Worm (Caenorhabditis elegans) whole organism, L4 larva: ENCODE results near the gene sre-43.

ENCODE experiments used
- D1046.2 ChIP-seq: fragments of 200-800 bp; sonication (Bioruptor generic); IDR thresholded peaks from 2 replicates; pipeline ENCODE4 v1.3.6; 2022; ENCODE audit warnings: missing genetic modification characterization, missing compliant biosample characterization
- F49E8.2 ChIP-seq: sonication (generic microtip); optimal IDR thresholded peaks from 2 replicates; lab custom pipeline; 2016; ENCODE audit warnings: missing compliant biosample characterization, mild to moderate bottlenecking, missing genetic modification characterization, borderline replicate concordance
- T20F7.1 ChIP-seq: fragments of 200-800 bp; sonication (Bioruptor generic); optimal IDR thresholded peaks from 2 replicates; lab custom pipeline; 2018; ENCODE audit warnings: mild to moderate bottlenecking, missing genetic modification characterization, missing compliant biosample characterization
- T26A8.4 ChIP-seq: fragments of 200-800 bp; sonication (Bioruptor generic); IDR thresholded peaks from 2 replicates; pipeline ENCODE4 v1.3.6; 2022; ENCODE audit warnings: missing genetic modification characterization, missing compliant biosample characterization
- aly-2 ChIP-seq: sonication (generic microtip); optimal IDR thresholded peaks from 2 replicates; lab custom pipeline; 2018; ENCODE audit warnings: missing biosample characterization, missing genetic modification characterization
- arid-1 ChIP-seq: fragments of 200-800 bp; sonication (Bioruptor generic); conservative IDR thresholded peaks from 2 replicates; pipeline ENCODE4 v1.3.6; 2022; ENCODE audit warnings: missing genetic modification reagents, missing genetic modification characterization, missing compliant biosample characterization
- attf-4 ChIP-seq: sonication (generic microtip); optimal IDR thresholded peaks from 3 replicates; lab custom pipeline; 2017; ENCODE audit warnings: missing biosample characterization, missing genetic modification characterization
- ceh-32 ChIP-seq: sonication (generic microtip); optimal IDR thresholded peaks from 2 replicates; lab custom pipeline; 2016; ENCODE audit warnings: mild to moderate bottlenecking, missing genetic modification characterization, missing compliant biosample characterization; ENCODE audit not compliant: poor library complexity
- ceh-82 ChIP-seq: sonication (generic microtip); optimal IDR thresholded peaks from 2 replicates; lab custom pipeline; 2017; ENCODE audit warnings: missing biosample characterization, missing genetic modification characterization
- ces-1 ChIP-seq: fragments of 150-350 bp; sonication (generic microtip); optimal IDR thresholded peaks from 4 replicates; lab custom pipeline; 2014; ENCODE audit warnings: missing biosample characterization, missing genetic modification reagents, missing genetic modification characterization
- ctbp-1 ChIP-seq: fragments of 200-800 bp; sonication (Bioruptor generic); IDR thresholded peaks from 2 replicates; pipeline ENCODE4 v1.3.6; 2022; ENCODE audit warnings: missing genetic modification reagents, missing genetic modification characterization, missing compliant biosample characterization
- daf-16 ChIP-seq, 3 experiments: sonication (generic microtip); optimal IDR thresholded peaks; 2 replicates each; lab custom pipeline; 2016 to 2017; ENCODE audit warnings: missing genetic modification characterization in 3 of 3, missing genetic modification reagents in 3 of 3, mild to moderate bottlenecking in 2 of 3, missing compliant biosample characterization in 2 of 3, missing biosample characterization in 1 of 3, moderate library complexity in 1 of 3
- dmd-6 ChIP-seq: fragments of 200-800 bp; sonication (Bioruptor generic); IDR thresholded peaks from 2 replicates; pipeline ENCODE4 v1.3.6; 2022; ENCODE audit warnings: missing genetic modification reagents, missing genetic modification characterization, missing compliant biosample characterization
- dpl-1 ChIP-seq: fragments of 150-350 bp; optimal IDR thresholded peaks from 2 replicates; lab custom pipeline; 2014; ENCODE audit warnings: missing biosample characterization, missing genetic modification reagents, missing genetic modification characterization
- dve-1 ChIP-seq: sonication (generic microtip); optimal IDR thresholded peaks from 2 replicates; lab custom pipeline; 2017; ENCODE audit warnings: antibody characterized with exemption, mild to moderate bottlenecking, missing genetic modification characterization, missing compliant biosample characterization; ENCODE audit not compliant: insufficient read depth
- egl-27 ChIP-seq: sonication (generic microtip); optimal IDR thresholded peaks from 3 replicates; lab custom pipeline; 2017; ENCODE audit warnings: missing biosample characterization, missing genetic modification reagents, missing genetic modification characterization
- egl-43 ChIP-seq: fragments of 200-800 bp; sonication (Bioruptor generic); IDR thresholded peaks from 2 replicates; pipeline ENCODE4 v1.3.6; 2022; ENCODE audit warnings: missing genetic modification reagents, missing genetic modification characterization, missing compliant biosample characterization
- fkh-10 ChIP-seq: fragments of 150-350 bp; optimal IDR thresholded peaks from 2 replicates; lab custom pipeline; 2014; ENCODE audit warnings: missing biosample characterization, missing genetic modification reagents, missing genetic modification characterization
- hlh-30 ChIP-seq: sonication (generic microtip); optimal IDR thresholded peaks from 2 replicates; lab custom pipeline; 2017; ENCODE audit warnings: antibody characterized with exemption, mild to moderate bottlenecking, missing genetic modification characterization, missing compliant biosample characterization; ENCODE audit not compliant: insufficient read depth
- lin-1 ChIP-seq: fragments of 200-800 bp; sonication (Bioruptor generic); IDR thresholded peaks from 2 replicates; pipeline ENCODE4 v1.3.6; 2022; ENCODE audit warnings: missing genetic modification reagents, missing genetic modification characterization, missing compliant biosample characterization
- lin-29 ChIP-seq: fragments of 200-800 bp; sonication (Bioruptor generic); IDR thresholded peaks from 2 replicates; pipeline ENCODE4 v1.3.6; 2022; ENCODE audit warnings: missing genetic modification reagents, missing genetic modification characterization, missing compliant biosample characterization
- lin-39 ChIP-seq: fragments of 150-350 bp; optimal IDR thresholded peaks from 2 replicates; lab custom pipeline; 2014; ENCODE audit warnings: missing biosample characterization, missing genetic modification reagents, missing genetic modification characterization
- lir-3 ChIP-seq: sonication (generic microtip); optimal IDR thresholded peaks from 2 replicates; lab custom pipeline; 2016; ENCODE audit warnings: mild to moderate bottlenecking, missing genetic modification characterization, missing compliant biosample characterization
- madf-5 ChIP-seq, 2 experiments: fragments of 200-800 bp; sonication (Bioruptor generic); IDR thresholded peaks; 2 replicates each; pipeline ENCODE4 v1.3.6; 2022; ENCODE audit warnings: missing compliant biosample characterization in 2 of 2, missing genetic modification characterization in 2 of 2
- madf-9 ChIP-seq: fragments of 200-800 bp; sonication (Bioruptor generic); conservative IDR thresholded peaks from 2 replicates; pipeline ENCODE4 v1.3.6; 2022; ENCODE audit warnings: missing genetic modification reagents, missing genetic modification characterization, missing compliant biosample characterization
- nhr-10 ChIP-seq: fragments of 150-350 bp; optimal IDR thresholded peaks from 2 replicates; lab custom pipeline; 2014; ENCODE audit warnings: missing biosample characterization, missing genetic modification characterization
- nhr-102 ChIP-seq: sonication (generic microtip); optimal IDR thresholded peaks from 2 replicates; lab custom pipeline; 2016; ENCODE audit warnings: mild to moderate bottlenecking, missing genetic modification characterization, moderate library complexity, missing compliant biosample characterization
- nhr-28 ChIP-seq: fragments of 150-350 bp; optimal IDR thresholded peaks from 2 replicates; lab custom pipeline; 2014; ENCODE audit warnings: missing biosample characterization, missing genetic modification characterization
- nhr-48 ChIP-seq: sonication (generic microtip); optimal IDR thresholded peaks from 2 replicates; lab custom pipeline; 2016; ENCODE audit warnings: mild to moderate bottlenecking, missing genetic modification characterization, missing compliant biosample characterization
- pha-4 ChIP-seq, 2 experiments: fragments of 150-350 bp in 1 of 2; fragments of 200-800 bp in 1 of 2; sonication (Bioruptor generic) in 1 of 2; IDR thresholded peaks in 1 of 2; optimal IDR thresholded peaks in 1 of 2; 2 replicates each; pipeline versions ENCODE4 v1.3.6 to Lab custom; 2014 to 2022; ENCODE audit warnings: missing genetic modification characterization in 2 of 2, missing genetic modification reagents in 2 of 2, missing biosample characterization in 1 of 2, missing compliant biosample characterization in 1 of 2
- pqm-1 ChIP-seq: sonication (generic microtip); optimal IDR thresholded peaks from 2 replicates; lab custom pipeline; 2017; ENCODE audit warnings: missing biosample characterization, missing genetic modification characterization
- skn-1 ChIP-seq: fragments of 150-350 bp; optimal IDR thresholded peaks from 2 replicates; lab custom pipeline; 2014; ENCODE audit warnings: missing biosample characterization, missing genetic modification characterization
- spr-1 ChIP-seq: sonication (generic microtip); optimal IDR thresholded peaks from 2 replicates; lab custom pipeline; 2016; ENCODE audit warnings: mild to moderate bottlenecking, missing genetic modification characterization, missing compliant biosample characterization
- tra-1 ChIP-seq: fragments of 200-800 bp; sonication (Bioruptor generic); IDR thresholded peaks from 2 replicates; pipeline ENCODE4 v1.3.6; 2022; ENCODE audit warnings: missing genetic modification reagents, missing genetic modification characterization, missing compliant biosample characterization
- unc-62 ChIP-seq, 3 experiments: fragments of 150-350 bp in 1 of 3; sonication (generic microtip); optimal IDR thresholded peaks in 2 of 3; peaks in 1 of 3; 1 replicate in 1 of 3; 2 replicates in 2 of 3; lab custom pipeline; 2014 to 2017; ENCODE audit warnings: missing biosample characterization in 3 of 3, missing genetic modification characterization in 3 of 3, missing genetic modification reagents in 3 of 3, missing genotype in 1 of 3
- vab-7 ChIP-seq: fragments of 200-800 bp; sonication (Bioruptor generic); IDR thresholded peaks from 2 replicates; pipeline ENCODE4 v1.3.6; 2022; ENCODE audit warnings: missing genetic modification reagents, missing genetic modification characterization, missing compliant biosample characterization

The sre-43 gene

DNA sequence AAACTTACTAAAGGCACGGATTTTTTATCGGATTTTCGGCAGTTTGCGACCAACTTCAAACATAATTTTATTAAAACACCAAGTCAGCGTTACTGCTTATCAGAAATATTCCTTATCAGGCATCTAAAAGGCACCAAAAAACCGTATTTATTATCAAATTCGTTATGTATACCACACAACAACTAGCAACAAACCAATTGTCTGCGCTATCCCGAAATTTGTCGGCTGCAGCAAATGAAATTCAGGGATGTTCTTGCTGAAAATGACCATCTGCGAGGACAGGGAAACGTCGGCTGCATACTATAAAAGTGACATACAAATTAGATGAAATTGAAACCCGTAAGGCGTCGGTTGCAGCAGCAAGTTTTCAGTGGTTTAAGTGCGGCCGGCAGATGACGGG, 29.1 kb upstream of the sre-43 start:
- TF ChIP-seq F49E8.2 (tag; lab: Kevin White, UChicago) (no peak), pqm-1 (peak; percentile 52), dpl-1 (GFP tag; lab: Kevin White, UChicago) (no peak), madf-5 (GFP tag; IDR thresholded peaks at IDR 0.05; lab: Robert Waterston, UW) (no peak), dve-1 (peak; percentile 16), unc-62 (GFP tag; optimal IDR thresholded peaks at IDR 0.05 in 1 of 2; lab: Kevin White, UChicago) (peak in 1 of 2 experiments; percentile 48), unc-62 (tag; optimal IDR thresholded peaks at IDR 0.05; lab: Kevin White, UChicago) (no peak), nhr-28 (tag; lab: Kevin White, UChicago) (peak; percentile 1), daf-16 (GFP tag; optimal IDR thresholded peaks at IDR 0.05; lab: Kevin White, UChicago) (no peak), daf-16 (tag; optimal IDR thresholded peaks at IDR 0.05; lab: Kevin White, UChicago) (peak; percentile 31)

DNA sequence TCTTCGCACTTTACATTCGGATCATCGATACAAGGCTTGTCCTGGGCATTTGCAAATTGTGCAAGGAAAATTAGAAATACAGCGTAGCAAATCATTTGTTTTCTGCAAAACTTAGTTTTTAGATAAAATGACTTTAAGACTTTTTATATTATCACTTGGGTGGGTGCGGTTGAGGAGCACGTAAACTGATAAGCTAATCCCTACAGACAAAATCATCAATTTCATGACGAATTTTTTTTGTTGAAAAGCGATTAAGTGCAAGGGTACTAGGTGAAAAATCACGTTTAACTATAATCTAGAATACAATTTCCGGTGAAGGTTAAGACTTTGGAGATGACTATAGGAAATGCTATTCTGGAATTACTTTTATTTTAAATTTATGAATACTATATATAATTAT, 28.6 kb upstream of the sre-43 start, which contains the start of gene F01D5.1:
F01D5.1 (minus strand) TSS at position 105 of the 400 bp plus-strand sequence.
- no peak for TF ChIP-seq pha-4 (GFP tag; IDR thresholded peaks at IDR 0.05; lab: Robert Waterston, UW)
- no peak for TF ChIP-seq pha-4 (tag; optimal IDR thresholded peaks at IDR 0.05; lab: Kevin White, UChicago)
- 0 out of 2 replicates have a peak, but pooled peaks have one; percentile 32 for TF ChIP-seq lin-1
- no peak for TF ChIP-seq aly-2 (tag; lab: Kevin White, UChicago)
- no peak for TF ChIP-seq ctbp-1 (GFP tag; lab: Robert Waterston, UW)
- TF ChIP-seq pqm-1 = peak; percentile 33
- TF ChIP-seq dve-1 = no peak
- no peak for TF ChIP-seq madf-9
- TF ChIP-seq tra-1 (GFP tag; lab: Robert Waterston, UW) = no peak; the same call in 1 of the 2 replicates
- peak; percentile 49; the same call in 1 of the 2 replicates for TF ChIP-seq dmd-6
- TF ChIP-seq hlh-30 (tag; lab: Kevin White, UChicago) = no peak
- TF ChIP-seq, all 104 proteins: peak for 3

- TF ChIP-seq attf-4 = no peak
- TF ChIP-seq lin-29 (GFP tag; lab: Robert Waterston, UW) = no peak
- TF ChIP-seq ces-1 (GFP tag; lab: Kevin White, UChicago) = no peak
- TF ChIP-seq aly-2 (tag; lab: Kevin White, UChicago) = no peak
- no peak for TF ChIP-seq egl-43
- TF ChIP-seq nhr-102 (tag; lab: Kevin White, UChicago) = no peak
- no peak for TF ChIP-seq nhr-48 (tag; lab: Kevin White, UChicago)
- TF ChIP-seq arid-1 (GFP tag; lab: Robert Waterston, UW) = no peak
- no peak for TF ChIP-seq vab-7 (GFP tag; lab: Robert Waterston, UW)
Measured at ce11 chrII:13994934-13995333, 26.1 kb upstream of the sre-43 start, which contains the start of gene Y39G8B.7. Y39G8B.7 (minus strand) TSS chrII:13995034.

DNA sequence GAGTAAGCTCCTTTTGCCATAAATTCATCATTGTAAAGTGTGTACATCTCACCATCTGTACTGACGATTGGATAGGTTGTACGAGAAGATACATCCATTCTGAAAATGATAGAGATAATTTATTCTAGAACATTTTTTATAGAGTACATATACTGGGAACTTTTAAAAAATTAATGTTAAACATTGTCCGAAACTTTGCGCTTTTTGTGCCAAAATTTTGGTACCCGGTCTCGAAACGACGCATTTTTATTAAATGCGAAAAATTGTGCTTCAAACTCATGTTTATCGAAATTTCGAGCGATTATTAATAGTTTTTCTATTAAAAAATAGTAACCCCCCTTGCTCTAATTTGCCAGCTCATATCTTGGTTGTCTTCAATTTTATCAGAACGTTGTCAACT, 22.9 kb upstream of the sre-43 start, which contains the start of gene Y39G8B.5:
Y39G8B.5 (minus strand) TSS at position 101 of the 400 bp plus-strand sequence.
- TF ChIP-seq ceh-32 (no peak), egl-27 (tag; lab: Kevin White, UChicago) (no peak), D1046.2 (GFP tag; lab: Robert Waterston, UW) (no peak), fkh-10 (GFP tag; lab: Kevin White, UChicago) (no peak), F49E8.2 (tag; lab: Kevin White, UChicago) (no peak), skn-1 (tag; lab: Kevin White, UChicago) (no peak), T26A8.4 (GFP tag; lab: Robert Waterston, UW) (no peak), ces-1 (GFP tag; lab: Kevin White, UChicago) (no peak), nhr-10 (no peak), T20F7.1 (GFP tag; lab: Kevin White, UChicago) (no peak), ceh-82 (tag; lab: Kevin White, UChicago) (no peak), spr-1 (tag; lab: Kevin White, UChicago) (no peak), dpl-1 (GFP tag; lab: Kevin White, UChicago) (no peak), lir-3 (tag; lab: Kevin White, UChicago) (no peak), lin-39 (tag; lab: Kevin White, UChicago) (no peak)
